Fruit fly (Drosophila melanogaster) whole organism, embryonic: ENCODE data around the gene CG32462.

Source experiments
- CG10267 ChIP-seq: fragments of 200-800 bp; sonication (Bioruptor generic); optimal IDR thresholded peaks from 2 replicates; lab custom pipeline; 2018; ENCODE audit warnings: missing biosample characterization, mild to moderate bottlenecking, missing genetic modification characterization, moderate library complexity
- CG10321 ChIP-seq: fragments of 200-800 bp; sonication (Bioruptor generic); IDR thresholded peaks from 2 replicates; pipeline ENCODE4 v1.3.6; 2022; ENCODE audit warnings: missing biosample characterization, missing genetic modification characterization
- CG10431 ChIP-seq: fragments of 200-800 bp; sonication (Bioruptor generic); optimal IDR thresholded peaks from 3 replicates; lab custom pipeline; 2018; ENCODE audit warnings: missing biosample characterization, mild to moderate bottlenecking, missing genetic modification characterization
- CG11456 ChIP-seq: fragments of 200-800 bp; sonication (Bioruptor generic); IDR thresholded peaks from 3 replicates; pipeline ENCODE4 v1.3.6; 2022; ENCODE audit warnings: missing biosample characterization, missing genetic modification characterization
- CG11504 ChIP-seq: fragments of 200-800 bp; sonication (Bioruptor generic); optimal IDR thresholded peaks from 3 replicates; lab custom pipeline; 2019; ENCODE audit warnings: missing biosample characterization, mild to moderate bottlenecking, missing genetic modification characterization, moderate library complexity
- CG16813 ChIP-seq: fragments of 200-800 bp; sonication (Bioruptor generic); IDR thresholded peaks from 3 replicates; pipeline ENCODE4 v1.3.6; 2022; ENCODE audit warnings: missing biosample characterization, missing genetic modification characterization; ENCODE audit not compliant: partially characterized antibody
- CG17612 ChIP-seq: fragments of 200-800 bp; sonication (Bioruptor generic); IDR thresholded peaks from 2 replicates; pipeline ENCODE4 v1.3.6; 2022; ENCODE audit warnings: missing biosample characterization, missing genetic modification characterization
- CG17912 ChIP-seq: fragments of 200-800 bp; sonication (Bioruptor generic); optimal IDR thresholded peaks from 2 replicates; lab custom pipeline; 2018; ENCODE audit warnings: missing biosample characterization, mild to moderate bottlenecking, missing genetic modification characterization
- CG18619 ChIP-seq: fragments of 200-800 bp; sonication (Bioruptor generic); optimal IDR thresholded peaks from 3 replicates; lab custom pipeline; 2017; ENCODE audit warnings: missing biosample characterization, mild to moderate bottlenecking, missing genetic modification characterization
- CG2889 ChIP-seq: fragments of 200-800 bp; sonication (Bioruptor generic); IDR thresholded peaks from 3 replicates; pipeline ENCODE4 v1.3.6; 2022; ENCODE audit warnings: missing biosample characterization, missing genetic modification characterization
- CG32532 ChIP-seq: fragments of 200-800 bp; sonication (Bioruptor generic); IDR thresholded peaks from 2 replicates; pipeline ENCODE4 v1.3.6; 2022; ENCODE audit warnings: missing biosample characterization, missing genetic modification characterization
- CG34376 ChIP-seq: fragments of 200-800 bp; sonication (Bioruptor generic); optimal IDR thresholded peaks from 2 replicates; lab custom pipeline; 2018; ENCODE audit warnings: missing biosample characterization, mild to moderate bottlenecking, missing genetic modification characterization
- CG34422 ChIP-seq: fragments of 200-800 bp; sonication (Bioruptor generic); IDR thresholded peaks from 3 replicates; pipeline ENCODE4 v1.3.6; 2022; ENCODE audit warnings: missing biosample characterization, missing genetic modification characterization
- CG3726 ChIP-seq: fragments of 200-800 bp; sonication (Bioruptor generic); IDR thresholded peaks from 3 replicates; pipeline ENCODE4, ENCODE4 v1.3.6; 2022; ENCODE audit warnings: missing biosample characterization, missing genetic modification characterization
- CG3995 ChIP-seq: fragments of 200-800 bp; sonication (Bioruptor generic); optimal IDR thresholded peaks from 3 replicates; lab custom pipeline; 2016; ENCODE audit warnings: missing biosample characterization, missing genetic modification characterization
- CG6254 ChIP-seq: fragments of 200-800 bp; sonication (Bioruptor generic); optimal IDR thresholded peaks from 3 replicates; lab custom pipeline; 2017; ENCODE audit warnings: mild to moderate bottlenecking, missing biosample characterization, missing genetic modification reagents, missing genetic modification characterization
- CG6683 ChIP-seq: fragments of 200-800 bp; sonication (Bioruptor generic); optimal IDR thresholded peaks from 2 replicates; lab custom pipeline; 2017; ENCODE audit warnings: missing biosample characterization, mild to moderate bottlenecking, missing genetic modification characterization, missing genetic modification reagents
- CG6854 ChIP-seq: fragments of 200-800 bp; sonication (Bioruptor generic); optimal IDR thresholded peaks from 3 replicates; lab custom pipeline; 2017; ENCODE audit warnings: missing biosample characterization, mild to moderate bottlenecking, missing genetic modification characterization
- CG7271 ChIP-seq: fragments of 200-800 bp; sonication (Bioruptor generic); optimal IDR thresholded peaks from 2 replicates; lab custom pipeline; 2018; ENCODE audit warnings: missing biosample characterization, mild to moderate bottlenecking, missing genetic modification characterization, moderate library complexity
- CG7745 ChIP-seq: fragments of 200-800 bp; sonication (Bioruptor generic); optimal IDR thresholded peaks from 2 replicates; lab custom pipeline; 2018; ENCODE audit warnings: missing biosample characterization, mild to moderate bottlenecking, missing genetic modification characterization, moderate library complexity
- CG7987 ChIP-seq: fragments of 200-800 bp; sonication (Bioruptor generic); optimal IDR thresholded peaks from 2 replicates; lab custom pipeline; 2018; ENCODE audit warnings: missing biosample characterization, mild to moderate bottlenecking, missing genetic modification characterization, moderate library complexity
- CG9727 ChIP-seq: fragments of 200-800 bp; sonication (Bioruptor generic); optimal IDR thresholded peaks from 3 replicates; lab custom pipeline; 2017; ENCODE audit warnings: missing biosample characterization, mild to moderate bottlenecking, missing genetic modification characterization
- Dbx ChIP-seq: fragments of 200-800 bp; sonication (Bioruptor generic); IDR thresholded peaks from 3 replicates; pipeline ENCODE4 v1.3.6; 2022; ENCODE audit warnings: missing biosample characterization, missing genetic modification characterization
- Deaf1 ChIP-seq: fragments of 200-800 bp; optimal IDR thresholded peaks from 3 replicates; lab custom pipeline; 2019; ENCODE audit warnings: missing biosample characterization, mild to moderate bottlenecking, missing genetic modification characterization, moderate library complexity
- Dip2 ChIP-seq: fragments of 200-800 bp; sonication (Bioruptor generic); IDR thresholded peaks from 2 replicates; pipeline ENCODE4 v1.3.6; 2022; ENCODE audit warnings: missing biosample characterization, missing genetic modification characterization
- Drgx ChIP-seq: fragments of 200-800 bp; sonication (Bioruptor generic); IDR thresholded peaks from 2 replicates; pipeline ENCODE4 v1.3.6; 2022; ENCODE audit warnings: missing biosample characterization, missing genetic modification characterization
- Ets65A ChIP-seq: fragments of 200-800 bp; sonication (Bioruptor generic); peaks from one replicate; lab custom pipeline; 2016; ENCODE audit warnings: missing biosample characterization, missing genetic modification characterization
- Fer3 ChIP-seq: fragments of 200-800 bp; sonication (Bioruptor generic); optimal IDR thresholded peaks from 2 replicates; lab custom pipeline; 2018; ENCODE audit warnings: missing biosample characterization, mild to moderate bottlenecking, missing genetic modification characterization, moderate library complexity
- H2.0 ChIP-seq: fragments of 200-800 bp; sonication (Bioruptor generic); IDR thresholded peaks from 2 replicates; pipeline ENCODE4 v1.3.6; 2022; ENCODE audit warnings: missing biosample characterization, missing genetic modification characterization
- HLH3B ChIP-seq: fragments of 200-800 bp; sonication (Bioruptor generic); IDR thresholded peaks from 2 replicates; pipeline ENCODE4 v1.3.6; 2022; ENCODE audit warnings: missing biosample characterization, missing genetic modification characterization
- Hr51 ChIP-seq, 2 experiments: fragments of 200-800 bp; sonication (Bioruptor generic); optimal IDR thresholded peaks; 2 replicates in 1 of 2; 3 replicates in 1 of 2; lab custom pipeline; 2016 to 2018; ENCODE audit warnings: missing biosample characterization in 2 of 2, missing genetic modification characterization in 2 of 2, mild to moderate bottlenecking in 1 of 2, moderate library complexity in 1 of 2
- Lim3 ChIP-seq: fragments of 200-800 bp; sonication (Bioruptor generic); IDR thresholded peaks from 2 replicates; pipeline ENCODE4 v1.3.6; 2022; ENCODE audit warnings: missing biosample characterization, missing genetic modification characterization
- Med ChIP-seq: fragments of 200-800 bp; sonication (Bioruptor generic); peaks from one replicate; lab custom pipeline; 2016; ENCODE audit warnings: missing biosample characterization, missing genetic modification characterization, mild to moderate bottlenecking, inconsistent platforms, moderate library complexity
- Ravus ChIP-seq: fragments of 200-800 bp; sonication (Bioruptor generic); IDR thresholded peaks from 2 replicates; pipeline ENCODE4 v1.3.6; 2022; ENCODE audit warnings: missing biosample characterization, missing genetic modification characterization
- TFAM ChIP-seq: fragments of 200-800 bp; sonication (Bioruptor generic); optimal IDR thresholded peaks from 2 replicates; lab custom pipeline; 2017; ENCODE audit warnings: missing biosample characterization, missing genetic modification characterization, inconsistent platforms
- bsh ChIP-seq, 2 experiments: fragments of 200-800 bp; sonication (Bioruptor generic); optimal IDR thresholded peaks; 2 replicates each; lab custom pipeline; 2017 to 2018; ENCODE audit warnings: mild to moderate bottlenecking in 2 of 2, missing biosample characterization in 2 of 2, missing genetic modification characterization in 2 of 2, moderate library complexity in 1 of 2
- corto ChIP-seq: fragments of 200-800 bp; sonication (Bioruptor generic); optimal IDR thresholded peaks from 2 replicates; lab custom pipeline; 2016; ENCODE audit warnings: missing biosample characterization, mild to moderate bottlenecking, missing genetic modification characterization, moderate library complexity
- crol ChIP-seq: fragments of 200-800 bp; sonication (Bioruptor generic); IDR thresholded peaks from 2 replicates; pipeline ENCODE4 v1.3.6; 2022; ENCODE audit warnings: missing biosample characterization, missing genetic modification characterization
- danr ChIP-seq: fragments of 200-800 bp; sonication (Bioruptor generic); IDR thresholded peaks from 2 replicates; pipeline ENCODE4 v1.3.6; 2022; ENCODE audit warnings: missing biosample characterization, missing genetic modification characterization
- disco-r ChIP-seq: fragments of 200-800 bp; sonication (Bioruptor generic); optimal IDR thresholded peaks from 2 replicates; lab custom pipeline; 2016; ENCODE audit warnings: missing biosample characterization, missing genetic modification characterization
- fd96Cb ChIP-seq: fragments of 200-800 bp; sonication (Bioruptor generic); optimal IDR thresholded peaks from 2 replicates; lab custom pipeline; 2018; ENCODE audit warnings: missing biosample characterization, mild to moderate bottlenecking, missing genetic modification characterization, moderate library complexity
- lbe ChIP-seq: fragments of 200-800 bp; sonication (Bioruptor generic); optimal IDR thresholded peaks from 2 replicates; lab custom pipeline; 2016; ENCODE audit warnings: missing biosample characterization, mild to moderate bottlenecking, missing genetic modification characterization
- mam ChIP-seq: fragments of 200-800 bp; sonication (Bioruptor generic); optimal IDR thresholded peaks from 3 replicates; lab custom pipeline; 2016; ENCODE audit warnings: missing biosample characterization, missing genetic modification characterization
- nerfin-2 ChIP-seq: fragments of 200-800 bp; sonication (Bioruptor generic); IDR thresholded peaks from 2 replicates; pipeline ENCODE4 v1.3.6; 2022; ENCODE audit warnings: missing biosample characterization, missing genetic modification characterization; ENCODE audit not compliant: partially characterized antibody
- nom ChIP-seq: fragments of 200-800 bp; sonication (Bioruptor generic); optimal IDR thresholded peaks from 2 replicates; lab custom pipeline; 2017; ENCODE audit warnings: missing biosample characterization, missing genetic modification characterization, mild to moderate bottlenecking, moderate library complexity, missing genetic modification reagents
- p53 ChIP-seq: fragments of 200-800 bp; sonication (Bioruptor generic); optimal IDR thresholded peaks from 2 replicates; lab custom pipeline; 2016; ENCODE audit warnings: missing biosample characterization, missing genetic modification characterization
- repo ChIP-seq: fragments of 200-800 bp; sonication (Bioruptor generic); optimal IDR thresholded peaks from 2 replicates; lab custom pipeline; 2016; ENCODE audit warnings: missing biosample characterization, missing genetic modification characterization
- scrt ChIP-seq: fragments of 200-800 bp; sonication (Bioruptor generic); optimal IDR thresholded peaks from 2 replicates; lab custom pipeline; 2018; ENCODE audit warnings: missing biosample characterization, mild to moderate bottlenecking, missing genetic modification characterization, moderate library complexity
- tap ChIP-seq: fragments of 200-800 bp; optimal IDR thresholded peaks from 3 replicates; lab custom pipeline; 2019; ENCODE audit warnings: missing biosample characterization, mild to moderate bottlenecking, missing genetic modification characterization, moderate library complexity
- ttk ChIP-seq: fragments of 200-800 bp; sonication (Bioruptor generic); IDR thresholded peaks from 2 replicates; pipeline ENCODE4 v2.1.2; 2022; ENCODE audit warnings: missing biosample characterization, missing genetic modification characterization
- usp ChIP-seq: fragments of >200 bp; optimal IDR thresholded peaks from 2 replicates; lab custom pipeline; 2017; ENCODE audit warnings: missing biosample characterization, missing genetic modification characterization

CG32462 gene

dm6 chr3L:22839726-22840228 lies 13.5 kb downstream of the CG32462 start (continued):
- TF ChIP-seq CG6854 (GFP tag; lab: Kevin White, UChicago) = no peak
- TF ChIP-seq CG18619 (GFP tag; lab: Kevin White, UChicago) = no peak
- no peak for TF ChIP-seq p53 (GFP tag; lab: Kevin White, UChicago)
- TF ChIP-seq mam (GFP tag; lab: Kevin White, UChicago) = no peak
- 0 out of 3 replicates have a peak, but pooled peaks have one; percentile 12 for TF ChIP-seq Dbx
- 0 out of 2 replicates have a peak, but pooled peaks have one; percentile 33 for TF ChIP-seq CG10321 (GFP tag; lab: Robert Waterston, UW)
- TF ChIP-seq CG6683 (GFP tag; lab: Kevin White, UChicago) = no peak
- no peak for TF ChIP-seq Med (GFP tag; lab: Kevin White, UChicago)
- TF ChIP-seq CG7271 (tag; lab: Kevin White, UChicago) = no peak
- no peak for TF ChIP-seq corto (GFP tag; lab: Kevin White, UChicago)
- no peak for TF ChIP-seq CG34376 (GFP tag; lab: Kevin White, UChicago)
- no peak for TF ChIP-seq CG17912 (GFP tag; lab: Kevin White, UChicago)
- no peak for TF ChIP-seq CG2889 (GFP tag; lab: Robert Waterston, UW)
- no peak for TF ChIP-seq CG11504
- no peak for TF ChIP-seq danr (GFP tag; lab: Robert Waterston, UW)
- no peak for TF ChIP-seq Ravus
- TF ChIP-seq CG6254 = peak; percentile 29
- no peak for TF ChIP-seq tap (tag; lab: Kevin White, UChicago)
- TF ChIP-seq disco-r (GFP tag; lab: Kevin White, UChicago) = no peak
- no peak for TF ChIP-seq HLH3B (GFP tag; lab: Robert Waterston, UW)
- TF ChIP-seq nerfin-2 (GFP tag; lab: Robert Waterston, UW) = no peak
- TF ChIP-seq scrt (GFP tag; lab: Kevin White, UChicago) = peak; percentile 45
- no peak for TF ChIP-seq repo (GFP tag; lab: Kevin White, UChicago)
- TF ChIP-seq ttk (GFP tag; lab: Robert Waterston, UW) = 0 out of 2 replicates have a peak, but pooled peaks have one; percentile 21
- no peak for TF ChIP-seq Dip2 (GFP tag; lab: Robert Waterston, UW)
- TF ChIP-seq bsh (GFP tag; optimal IDR thresholded peaks at IDR 0.05; lab: Kevin White, UChicago) = peak in 1 of 2 experiments; percentile 44
- TF ChIP-seq CG7987 (GFP tag; lab: Kevin White, UChicago) = no peak
- no peak for TF ChIP-seq H2.0 (GFP tag; lab: Robert Waterston, UW)
- TF ChIP-seq lbe (GFP tag; lab: Kevin White, UChicago) = peak; percentile 45
- TF ChIP-seq crol = peak; percentile 95
- TF ChIP-seq CG34422 = no peak
- TF ChIP-seq CG11456 = 0 out of 3 replicates have a peak, but pooled peaks have one; percentile 37
- TF ChIP-seq CG32532 = 0 out of 2 replicates have a peak, but pooled peaks have one; percentile 4
- no peak for TF ChIP-seq CG3995 (GFP tag; lab: Kevin White, UChicago)
- no peak for TF ChIP-seq TFAM (GFP tag; lab: Kevin White, UChicago)
- TF ChIP-seq CG10267 (tag; lab: Kevin White, UChicago) = no peak
- TF ChIP-seq CG17612 (GFP tag; lab: Robert Waterston, UW) = no peak
- no peak for TF ChIP-seq Hr51 (GFP tag; optimal IDR thresholded peaks at IDR 0.05; lab: Kevin White, UChicago)
- no peak for TF ChIP-seq usp
- no peak for TF ChIP-seq CG10431 (GFP tag; lab: Kevin White, UChicago)
- TF ChIP-seq Fer3 (tag; lab: Kevin White, UChicago) = no peak
- TF ChIP-seq Deaf1 (tag; lab: Kevin White, UChicago) = peak; percentile 61
- TF ChIP-seq Drgx (GFP tag; lab: Robert Waterston, UW) = no peak
- TF ChIP-seq CG16813 (GFP tag; lab: Robert Waterston, UW) = no peak
- no peak for TF ChIP-seq Lim3 (GFP tag; lab: Robert Waterston, UW)
- TF ChIP-seq fd96Cb (tag; lab: Kevin White, UChicago) = no peak
- no peak for TF ChIP-seq CG7745 (tag; lab: Kevin White, UChicago)
- peak; percentile 86 for TF ChIP-seq nom (GFP tag; lab: Kevin White, UChicago)
- 0 out of 3 replicates have a peak, but pooled peaks have one; percentile 30 for TF ChIP-seq CG3726
- no peak for TF ChIP-seq Ets65A (GFP tag; lab: Kevin White, UChicago)
- TF ChIP-seq CG9727 (GFP tag; lab: Kevin White, UChicago) = no peak
